Fruit fly (Drosophila melanogaster) whole organism, adult: ENCODE results near the gene CG15820.
A peak's percentile ranks its signal among the peaks of the same experiment; 100 is the strongest.

Source experiments
- CG11617 ChIP-seq: fragments of 200-800 bp; sonication (Bioruptor generic); optimal IDR thresholded peaks from 2 replicates; lab custom pipeline; 2017; ENCODE audit warnings: mild to moderate bottlenecking, missing biosample characterization, missing genetic modification reagents, missing genetic modification characterization
- CG12768 ChIP-seq: fragments of 200-800 bp; sonication (Bioruptor generic); optimal IDR thresholded peaks from 2 replicates; lab custom pipeline; 2017; ENCODE audit warnings: missing biosample characterization, missing genetic modification characterization, mild to moderate bottlenecking, moderate library complexity, missing genetic modification reagents
- CG14711 ChIP-seq: fragments of 200-800 bp; sonication (Bioruptor generic); optimal IDR thresholded peaks from 2 replicates; lab custom pipeline; 2018; ENCODE audit warnings: missing biosample characterization, mild to moderate bottlenecking, missing genetic modification characterization, moderate library complexity
- CG1620 ChIP-seq: fragments of 200-800 bp; sonication (Bioruptor generic); optimal IDR thresholded peaks from 2 replicates; lab custom pipeline; 2016; ENCODE audit warnings: missing biosample characterization, missing genetic modification characterization
- CG33017 ChIP-seq: fragments of 200-800 bp; sonication (Bioruptor generic); optimal IDR thresholded peaks from 2 replicates; lab custom pipeline; 2018; ENCODE audit warnings: missing biosample characterization, mild to moderate bottlenecking, missing genetic modification characterization, moderate library complexity
- CG5204 ChIP-seq: fragments of 200-800 bp; sonication (Bioruptor generic); optimal IDR thresholded peaks from 2 replicates; lab custom pipeline; 2016; ENCODE audit warnings: missing biosample characterization, missing genetic modification characterization
- CG7045 ChIP-seq: fragments of 200-800 bp; sonication (Bioruptor generic); optimal IDR thresholded peaks from 2 replicates; lab custom pipeline; 2017; ENCODE audit warnings: missing biosample characterization, mild to moderate bottlenecking, missing genetic modification characterization
- CG7101 ChIP-seq: fragments of 200-800 bp; sonication (Bioruptor generic); optimal IDR thresholded peaks from 2 replicates; lab custom pipeline; 2018; ENCODE audit warnings: missing biosample characterization, mild to moderate bottlenecking, missing genetic modification characterization, moderate library complexity
- Clk ChIP-seq: fragments of 200-800 bp; sonication (Bioruptor generic); optimal IDR thresholded peaks from 2 replicates; lab custom pipeline; 2017; ENCODE audit warnings: missing biosample characterization, missing genetic modification characterization
- Crg-1 ChIP-seq: fragments of 200-800 bp; sonication (Bioruptor generic); optimal IDR thresholded peaks from 2 replicates; lab custom pipeline; 2016; ENCODE audit warnings: missing biosample characterization, missing genetic modification characterization
- Hr96 ChIP-seq: fragments of 200-800 bp; sonication (Bioruptor generic); optimal IDR thresholded peaks from 2 replicates; lab custom pipeline; 2016; ENCODE audit warnings: missing biosample characterization, missing genetic modification characterization
- Mnt ChIP-seq: fragments of 200-800 bp; sonication (Bioruptor generic); optimal IDR thresholded peaks from 2 replicates; lab custom pipeline; 2016; ENCODE audit warnings: missing biosample characterization, mild to moderate bottlenecking, missing genetic modification characterization
- bab1 ChIP-seq: fragments of 200-800 bp; sonication (Bioruptor generic); optimal IDR thresholded peaks from 3 replicates; lab custom pipeline; 2019; ENCODE audit warnings: missing biosample characterization, mild to moderate bottlenecking, missing genetic modification characterization, moderate library complexity
- cic ChIP-seq: fragments of 200-800 bp; sonication (Bioruptor generic); optimal IDR thresholded peaks from 2 replicates; lab custom pipeline; 2017; ENCODE audit warnings: missing biosample characterization, mild to moderate bottlenecking, missing genetic modification characterization, moderate library complexity
- cnc ChIP-seq, 2 experiments: fragments of >200 bp; optimal IDR thresholded peaks; 2 replicates each; lab custom pipeline; 2017
- kay ChIP-seq: fragments of 200-800 bp; sonication (Bioruptor generic); peaks from one replicate; lab custom pipeline; 2016; ENCODE audit warnings: missing biosample characterization, missing genetic modification characterization, borderline replicate concordance
- ovo ChIP-seq: fragments of 200-800 bp; sonication (Bioruptor generic); optimal IDR thresholded peaks from 2 replicates; lab custom pipeline; 2016; ENCODE audit warnings: missing biosample characterization, missing genetic modification characterization
- pad ChIP-seq: fragments of 200-800 bp; sonication (Bioruptor generic); optimal IDR thresholded peaks from 3 replicates; lab custom pipeline; 2017; ENCODE audit warnings: missing biosample characterization, missing genetic modification characterization, mild to moderate bottlenecking, moderate library complexity, missing genetic modification reagents
- tj ChIP-seq: fragments of 200-800 bp; sonication (Bioruptor generic); optimal IDR thresholded peaks from 3 replicates; lab custom pipeline; 2017; ENCODE audit warnings: missing biosample characterization, mild to moderate bottlenecking, missing genetic modification characterization, moderate library complexity
- toe ChIP-seq: fragments of 200-800 bp; sonication (Bioruptor generic); optimal IDR thresholded peaks from 2 replicates; lab custom pipeline; 2016; ENCODE audit warnings: missing biosample characterization, missing genetic modification characterization

CG15820 gene

DNA sequence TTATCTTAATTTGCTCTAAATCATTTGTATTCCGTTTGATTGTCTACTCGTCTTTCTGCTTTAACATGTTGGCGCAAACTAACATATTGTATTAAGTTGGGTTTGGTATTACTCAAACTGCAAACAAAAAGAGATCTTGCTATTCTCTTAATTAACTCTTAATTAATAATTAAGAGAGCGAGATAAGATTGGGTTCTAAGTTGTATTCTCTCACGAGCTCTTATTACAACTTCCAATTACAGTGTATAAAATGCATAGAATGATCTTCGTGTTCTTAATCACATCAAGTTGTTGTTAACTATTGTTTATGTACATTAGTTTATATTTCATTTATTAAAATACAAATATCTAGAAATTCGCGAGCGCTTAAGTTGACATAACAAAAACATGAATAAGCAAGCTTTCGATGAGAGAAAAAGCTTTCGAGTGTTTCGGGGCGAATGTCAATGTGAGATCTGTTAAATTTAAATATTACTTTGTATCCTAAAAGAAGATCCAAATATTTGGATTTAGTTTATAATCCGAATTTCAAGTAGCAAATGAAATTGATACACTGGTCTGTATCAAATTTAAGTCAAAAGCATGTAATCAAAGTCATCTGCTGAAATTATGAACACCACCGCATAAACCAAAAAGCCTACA, 3.1 kb downstream of the CG15820 start, which contains the start of gene CG5704:
Gene CG5704 (minus strand): TSS at position 87 of the 642 bp plus-strand sequence.
- TF ChIP-seq kay (GFP tag; lab: Kevin White, UChicago) (peak; percentile 77), Mnt (no peak), CG5204 (GFP tag; lab: Kevin White, UChicago) (no peak)

DNA sequence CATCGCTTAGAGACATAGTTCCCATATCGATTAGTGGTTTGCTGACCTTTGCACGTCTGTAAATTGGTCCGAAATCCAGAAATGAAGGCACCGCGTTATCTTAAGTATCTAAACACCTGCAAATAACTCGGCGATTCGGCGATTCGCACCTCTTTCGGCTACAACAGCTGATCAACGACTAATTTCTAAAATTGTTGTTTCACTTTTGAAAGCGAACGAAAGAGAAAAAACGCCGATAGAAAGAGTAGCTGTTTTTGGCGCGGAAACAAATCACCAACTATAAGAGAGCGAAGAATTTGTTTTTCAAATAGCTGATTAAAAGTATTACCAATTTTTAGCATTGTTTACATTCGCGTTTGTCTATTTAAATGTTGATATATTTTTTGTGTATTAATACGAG, 5.2 kb downstream of the CG15820 start, which contains the start of gene CG15879:
Gene CG15879 (minus strand): TSS at position 155 of the 400 bp plus-strand sequence.
- TF ChIP-seq bab1, result no peak
- TF ChIP-seq pad (GFP tag; lab: Kevin White, UChicago), result no peak
- TF ChIP-seq Mnt, result no peak
- no peak for TF ChIP-seq CG1620 (GFP tag; lab: Kevin White, UChicago)
- no peak for TF ChIP-seq CG14711 (tag; lab: Kevin White, UChicago)
- no peak for TF ChIP-seq ovo (GFP tag; lab: Kevin White, UChicago)
- no peak for TF ChIP-seq CG5204 (GFP tag; lab: Kevin White, UChicago)
- no peak for TF ChIP-seq kay (GFP tag; lab: Kevin White, UChicago)
- no peak for TF ChIP-seq Hr96 (GFP tag; lab: Kevin White, UChicago)
- TF ChIP-seq Crg-1 (GFP tag; lab: Kevin White, UChicago), result no peak
- no peak for TF ChIP-seq cnc (optimal IDR thresholded peaks at IDR 0.05; lab: Kevin White, UChicago)
- TF ChIP-seq CG11617 (GFP tag; lab: Kevin White, UChicago), result no peak
- TF ChIP-seq CG33017 (tag; lab: Kevin White, UChicago), result no peak
- no peak for TF ChIP-seq toe
- no peak for TF ChIP-seq Clk (GFP tag; lab: Kevin White, UChicago)
- TF ChIP-seq CG7101 (tag; lab: Kevin White, UChicago), result no peak
- no peak for TF ChIP-seq cic (GFP tag; lab: Kevin White, UChicago)
- TF ChIP-seq CG7045, result no peak

DNA sequence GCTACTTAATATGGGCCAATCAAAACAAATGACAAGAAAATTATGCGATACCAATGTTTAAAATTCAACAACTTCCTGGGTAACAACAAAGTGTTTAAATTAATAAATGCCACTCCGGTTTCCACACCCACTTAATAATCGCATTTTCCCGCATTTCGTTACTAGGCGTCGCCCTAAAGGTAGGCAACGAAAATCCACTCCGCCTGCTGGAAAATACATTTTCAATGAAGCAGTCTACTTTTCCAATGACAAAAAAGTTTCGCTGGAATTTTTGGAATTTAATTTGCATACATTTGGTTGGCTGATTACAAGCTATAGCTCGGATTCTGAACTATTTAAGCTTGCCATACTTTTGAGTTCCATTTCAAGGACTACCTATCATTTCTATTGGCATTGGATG, 7.4 kb downstream of the CG15820 start:
- TF ChIP-seq bab1, result peak; percentile 10
- no peak for TF ChIP-seq Mnt

DNA sequence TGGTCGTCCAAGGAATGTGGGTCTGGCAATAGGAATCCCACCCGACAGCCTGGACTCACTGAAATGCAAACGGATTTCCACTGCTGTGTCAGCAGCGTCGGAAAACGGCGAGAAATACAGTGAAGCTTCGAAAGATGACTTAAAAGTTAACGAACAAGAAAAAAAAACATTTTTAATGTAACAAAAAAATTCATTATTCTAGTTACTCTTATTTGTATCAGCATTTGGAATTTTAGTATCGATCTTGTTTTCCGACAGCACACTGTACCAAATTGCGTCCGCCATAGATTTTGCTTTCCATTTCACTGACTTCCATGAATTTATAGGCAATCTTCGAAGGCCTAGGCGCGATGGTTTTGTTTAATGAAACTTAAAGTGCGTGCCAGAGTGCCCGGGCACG, 9.3 kb downstream of the CG15820 start:
- TF ChIP-seq cic (GFP tag; lab: Kevin White, UChicago) (no peak), CG33017 (tag; lab: Kevin White, UChicago) (no peak), Mnt (no peak), bab1 (no peak), pad (GFP tag; lab: Kevin White, UChicago) (no peak), ovo (GFP tag; lab: Kevin White, UChicago) (no peak), CG7045 (no peak), toe (no peak), kay (GFP tag; lab: Kevin White, UChicago) (no peak), CG1620 (GFP tag; lab: Kevin White, UChicago) (no peak), CG5204 (GFP tag; lab: Kevin White, UChicago) (no peak), CG14711 (tag; lab: Kevin White, UChicago) (no peak), CG12768 (GFP tag; lab: Kevin White, UChicago) (no peak)

DNA sequence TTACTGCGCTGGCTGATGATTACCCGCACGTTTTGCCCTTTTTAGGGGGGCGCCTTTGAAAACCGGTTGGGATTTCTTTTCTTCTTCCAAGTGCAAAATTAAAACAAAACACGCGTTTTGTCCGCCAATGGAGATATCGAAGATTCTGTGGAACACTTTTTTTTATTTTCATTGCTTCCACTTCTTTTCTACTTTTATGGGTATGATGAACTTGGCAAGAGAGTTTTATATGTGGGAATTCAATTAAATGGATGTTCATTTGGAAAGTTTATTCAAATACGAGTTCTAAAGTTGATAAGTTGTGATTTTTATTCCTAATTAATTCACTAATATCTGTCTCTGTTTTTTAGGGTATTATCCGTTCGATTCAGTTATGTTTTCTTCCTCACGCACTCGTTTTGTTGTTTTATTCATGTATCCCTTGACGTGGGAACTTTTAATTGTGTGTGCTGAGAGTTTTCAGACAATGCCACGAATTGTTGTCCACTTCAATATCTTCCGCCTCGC, 10.0 kb downstream of the CG15820 start:
- TF ChIP-seq CG7101 (tag; lab: Kevin White, UChicago) (no peak), tj (GFP tag; lab: Kevin White, UChicago) (no peak), cic (GFP tag; lab: Kevin White, UChicago) (no peak), cnc (optimal IDR thresholded peaks at IDR 0.05; lab: Kevin White, UChicago) (no peak), bab1 (no peak), Clk (GFP tag; lab: Kevin White, UChicago) (no peak), Mnt (no peak), Hr96 (GFP tag; lab: Kevin White, UChicago) (no peak), CG33017 (tag; lab: Kevin White, UChicago) (no peak), ovo (GFP tag; lab: Kevin White, UChicago) (no peak), CG12768 (GFP tag; lab: Kevin White, UChicago) (no peak), toe (no peak), kay (GFP tag; lab: Kevin White, UChicago) (no peak), CG14711 (tag; lab: Kevin White, UChicago) (no peak), CG11617 (GFP tag; lab: Kevin White, UChicago) (no peak), pad (GFP tag; lab: Kevin White, UChicago) (no peak), CG5204 (GFP tag; lab: Kevin White, UChicago) (no peak)

DNA sequence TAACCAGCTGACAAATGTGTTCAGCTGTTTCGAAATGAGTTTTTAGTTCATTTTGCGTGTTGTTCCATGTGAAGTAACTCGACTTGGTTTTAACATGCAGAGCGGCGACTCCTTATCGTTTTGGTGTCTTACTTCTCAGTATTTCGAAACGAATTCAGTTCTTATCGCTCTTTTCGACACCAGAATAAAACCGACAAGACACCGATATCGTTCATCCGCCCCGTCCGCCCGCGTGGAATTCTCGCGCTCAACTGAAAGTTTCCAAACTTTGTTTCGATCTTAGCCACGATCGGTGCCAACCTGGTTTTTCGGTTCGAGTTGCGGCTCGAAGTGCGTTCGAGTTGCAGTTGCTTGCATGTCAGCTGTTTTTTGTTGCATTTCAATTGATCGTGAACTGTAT, 10.5 kb downstream of the CG15820 start, which contains the start of gene CG15822:
Gene CG15822 (minus strand): TSS at position 256 of the 400 bp plus-strand sequence.
- TF ChIP-seq CG7101 (tag; lab: Kevin White, UChicago), result no peak
- no peak for TF ChIP-seq Clk (GFP tag; lab: Kevin White, UChicago)
- TF ChIP-seq bab1, result no peak
- no peak for TF ChIP-seq toe
- no peak for TF ChIP-seq tj (GFP tag; lab: Kevin White, UChicago)
- no peak for TF ChIP-seq CG7045
- no peak for TF ChIP-seq CG33017 (tag; lab: Kevin White, UChicago)
- no peak for TF ChIP-seq ovo (GFP tag; lab: Kevin White, UChicago)
- no peak for TF ChIP-seq Crg-1 (GFP tag; lab: Kevin White, UChicago)
- TF ChIP-seq kay (GFP tag; lab: Kevin White, UChicago), result no peak
- no peak for TF ChIP-seq CG11617 (GFP tag; lab: Kevin White, UChicago)
- TF ChIP-seq CG5204 (GFP tag; lab: Kevin White, UChicago), result no peak
- TF ChIP-seq pad (GFP tag; lab: Kevin White, UChicago), result no peak
- no peak for TF ChIP-seq cnc (optimal IDR thresholded peaks at IDR 0.05; lab: Kevin White, UChicago)
